Worm (Caenorhabditis elegans) whole organism, mixed stage, embryonic: ENCODE results near the gene abu-11.
A peak's percentile ranks its signal among the peaks of the same experiment; 100 is the strongest.

Experiments used
- M03D4.4 ChIP-seq: sonication (generic microtip); optimal IDR thresholded peaks from 2 replicates; lab custom pipeline; 2017; ENCODE audit warnings: mild to moderate bottlenecking, missing genetic modification characterization, missing compliant biosample characterization
- bed-3 ChIP-seq: fragments of 200-800 bp; sonication (Bioruptor generic); optimal IDR thresholded peaks from 3 replicates; lab custom pipeline; 2018; ENCODE audit warnings: mild to moderate bottlenecking, missing genetic modification characterization, moderate library complexity, missing compliant biosample characterization
- blmp-1 ChIP-seq: fragments of 150-350 bp; optimal IDR thresholded peaks from 2 replicates; lab custom pipeline; 2014; ENCODE audit warnings: missing biosample characterization, missing genetic modification characterization
- ceh-39 ChIP-seq: fragments of 150-350 bp; optimal IDR thresholded peaks from 2 replicates; lab custom pipeline; 2014; ENCODE audit warnings: missing biosample characterization, missing genetic modification characterization
- ceh-43 ChIP-seq: fragments of 200-800 bp; sonication (Bioruptor generic); optimal IDR thresholded peaks from 2 replicates; lab custom pipeline; 2018; ENCODE audit warnings: mild to moderate bottlenecking, missing genetic modification characterization, moderate library complexity, missing compliant biosample characterization
- ceh-83 ChIP-seq: fragments of 200-800 bp; sonication (Bioruptor generic); optimal IDR thresholded peaks from 2 replicates; lab custom pipeline; 2018; ENCODE audit warnings: mild to moderate bottlenecking, missing genetic modification characterization, missing compliant biosample characterization
- ces-1 ChIP-seq: fragments of 150-350 bp; optimal IDR thresholded peaks from 2 replicates; lab custom pipeline; 2014; ENCODE audit warnings: missing biosample characterization, missing genetic modification reagents, missing genetic modification characterization
- cnd-1 ChIP-seq: fragments of 200-800 bp; sonication (Bioruptor generic); optimal IDR thresholded peaks from 2 replicates; lab custom pipeline; 2018; ENCODE audit warnings: mild to moderate bottlenecking, missing genetic modification characterization, missing compliant biosample characterization
- drap-1 ChIP-seq: fragments of 200-800 bp; sonication (Bioruptor generic); optimal IDR thresholded peaks from 3 replicates; lab custom pipeline; 2018; ENCODE audit warnings: mild to moderate bottlenecking, missing genetic modification characterization, missing compliant biosample characterization
- elt-1 ChIP-seq: sonication (generic microtip); optimal IDR thresholded peaks from 2 replicates; lab custom pipeline; 2017; ENCODE audit warnings: missing genetic modification characterization, mild to moderate bottlenecking, missing compliant biosample characterization, antibody characterized with exemption, moderate library complexity, borderline replicate concordance; ENCODE audit not compliant: insufficient read depth
- elt-3 ChIP-seq: fragments of 150-350 bp; optimal IDR thresholded peaks from 2 replicates; lab custom pipeline; 2014; ENCODE audit warnings: missing biosample characterization, missing genetic modification characterization
- flh-1 ChIP-seq: fragments of 200-800 bp; sonication (Bioruptor generic); optimal IDR thresholded peaks from 2 replicates; lab custom pipeline; 2018; ENCODE audit warnings: mild to moderate bottlenecking, missing genetic modification characterization, moderate library complexity, missing compliant biosample characterization
- ham-2 ChIP-seq: fragments of 200-800 bp; sonication (Bioruptor generic); optimal IDR thresholded peaks from 2 replicates; lab custom pipeline; 2018; ENCODE audit warnings: mild to moderate bottlenecking, missing genetic modification characterization, missing compliant biosample characterization
- hlh-1 ChIP-seq: fragments of 150-350 bp; optimal IDR thresholded peaks from 2 replicates; lab custom pipeline; 2014; ENCODE audit warnings: missing biosample characterization, missing genetic modification reagents, missing genetic modification characterization
- lin-13 ChIP-seq: fragments of 150-350 bp; optimal IDR thresholded peaks from 2 replicates; lab custom pipeline; 2014; ENCODE audit warnings: missing biosample characterization, missing genetic modification characterization
- lsy-2 ChIP-seq: fragments of 150-350 bp; optimal IDR thresholded peaks from 2 replicates; lab custom pipeline; 2014; ENCODE audit warnings: missing biosample characterization, missing genetic modification characterization
- mab-5 ChIP-seq: fragments of 150-350 bp; optimal IDR thresholded peaks from 2 replicates; lab custom pipeline; 2014; ENCODE audit warnings: missing biosample characterization, missing genetic modification characterization
- mep-1 ChIP-seq: fragments of 150-350 bp; optimal IDR thresholded peaks from 2 replicates; lab custom pipeline; 2017; ENCODE audit warnings: missing biosample characterization, missing genetic modification reagents, missing genetic modification characterization, inconsistent platforms
- mls-2 ChIP-seq: sonication (generic microtip); optimal IDR thresholded peaks from 2 replicates; lab custom pipeline; 2016; ENCODE audit warnings: mild to moderate bottlenecking, missing genetic modification characterization, moderate library complexity, missing compliant biosample characterization
- nhr-12 ChIP-seq: fragments of 150-350 bp; optimal IDR thresholded peaks from 2 replicates; lab custom pipeline; 2014; ENCODE audit warnings: missing biosample characterization, missing genetic modification characterization
- nhr-2 ChIP-seq: fragments of 150-350 bp; optimal IDR thresholded peaks from 2 replicates; lab custom pipeline; 2014; ENCODE audit warnings: missing biosample characterization, missing genetic modification characterization
- nhr-237 ChIP-seq: fragments of 150-350 bp; optimal IDR thresholded peaks from 2 replicates; lab custom pipeline; 2014; ENCODE audit warnings: missing biosample characterization, missing genetic modification characterization
- nhr-28 ChIP-seq: fragments of 150-350 bp; optimal IDR thresholded peaks from 2 replicates; lab custom pipeline; 2014; ENCODE audit warnings: missing biosample characterization, missing genetic modification characterization
- nhr-76 ChIP-seq: sonication (generic microtip); optimal IDR thresholded peaks from 2 replicates; lab custom pipeline; 2017; ENCODE audit warnings: missing biosample characterization, missing genetic modification characterization
- pha-4 ChIP-seq: fragments of 150-350 bp; optimal IDR thresholded peaks from 2 replicates; lab custom pipeline; 2018; ENCODE audit warnings: missing biosample characterization, missing genetic modification reagents, missing genetic modification characterization
- sem-2 ChIP-seq: fragments of 200-800 bp; sonication (Bioruptor generic); optimal IDR thresholded peaks from 2 replicates; lab custom pipeline; 2018; ENCODE audit warnings: mild to moderate bottlenecking, missing genetic modification characterization, missing compliant biosample characterization
- snpc-4 ChIP-seq: fragments of 150-350 bp; optimal IDR thresholded peaks from 2 replicates; lab custom pipeline; 2014; ENCODE audit warnings: missing biosample characterization, missing genetic modification characterization
- sptf-1 ChIP-seq: sonication (generic microtip); optimal IDR thresholded peaks from 2 replicates; lab custom pipeline; 2017; ENCODE audit warnings: mild to moderate bottlenecking, missing genetic modification characterization, moderate library complexity, missing compliant biosample characterization
- tbx-8 ChIP-seq: fragments of 200-800 bp; sonication (Bioruptor generic); optimal IDR thresholded peaks from 2 replicates; lab custom pipeline; 2018; ENCODE audit warnings: mild to moderate bottlenecking, missing genetic modification characterization, moderate library complexity, missing compliant biosample characterization
- unc-120 ChIP-seq: sonication (generic microtip); optimal IDR thresholded peaks from 2 replicates; lab custom pipeline; 2017; ENCODE audit warnings: missing genetic modification characterization, missing compliant biosample characterization; ENCODE audit not compliant: poor library complexity, severe bottlenecking
- unc-39 ChIP-seq: fragments of 150-350 bp; optimal IDR thresholded peaks from 2 replicates; lab custom pipeline; 2014; ENCODE audit warnings: missing biosample characterization, missing genetic modification characterization
- zip-8 ChIP-seq: fragments of 150-350 bp; optimal IDR thresholded peaks from 2 replicates; lab custom pipeline; 2014; ENCODE audit warnings: missing biosample characterization, missing genetic modification characterization

The abu-11 gene

ce11 chrII:156999-157499 is 37.3 kb downstream of the abu-11 start:
- no peak for TF ChIP-seq cnd-1
- peak; percentile 75 for TF ChIP-seq zip-8 (tag; lab: Kevin White, UChicago)
- TF ChIP-seq hlh-1 (tag; lab: Kevin White, UChicago) = no peak
- no peak for TF ChIP-seq drap-1 (GFP tag; lab: Kevin White, UChicago)

DNA sequence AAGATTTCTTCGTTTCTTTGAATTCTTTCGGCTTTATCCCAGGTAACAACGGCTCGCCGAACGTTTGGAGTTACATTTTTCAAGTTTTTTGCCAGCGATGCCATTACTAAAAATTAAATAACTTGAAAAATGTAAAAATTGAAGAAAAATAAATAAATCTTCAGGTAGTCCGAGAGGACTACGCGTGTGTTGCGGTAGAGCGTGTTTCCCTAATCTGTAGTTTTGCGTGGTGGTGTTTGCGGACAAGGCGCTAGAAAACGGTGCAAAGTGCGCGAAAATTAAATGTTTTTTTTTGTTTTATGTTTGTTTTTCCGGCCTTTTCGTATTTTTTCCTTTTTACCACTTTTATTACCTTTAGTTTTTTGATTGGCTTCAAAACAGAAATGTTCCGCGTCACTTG is 38.5 kb downstream of the abu-11 start, which contains the start of gene mrpl-28:
mrpl-28 (minus strand) TSS at position 106 of the 400 bp plus-strand sequence.
- TF ChIP-seq elt-1 (tag; lab: Kevin White, UChicago) (no peak), drap-1 (GFP tag; lab: Kevin White, UChicago) (no peak), nhr-12 (no peak), flh-1 (GFP tag; lab: Kevin White, UChicago) (no peak), ceh-83 (no peak), sptf-1 (peak; percentile 15), nhr-237 (peak; percentile 84), cnd-1 (no peak), nhr-28 (tag; lab: Kevin White, UChicago) (no peak), ceh-39 (peak; percentile 74), pha-4 (peak; percentile 86), ham-2 (GFP tag; lab: Kevin White, UChicago) (no peak), lin-13 (tag; lab: Kevin White, UChicago) (peak; percentile 93), nhr-2 (tag; lab: Kevin White, UChicago) (no peak), blmp-1 (tag; lab: Kevin White, UChicago) (no peak), lsy-2 (tag; lab: Kevin White, UChicago) (peak; percentile 75), zip-8 (tag; lab: Kevin White, UChicago) (no peak), mab-5 (no peak), mep-1 (peak; percentile 78), hlh-1 (tag; lab: Kevin White, UChicago) (peak; percentile 29), ces-1 (GFP tag; lab: Kevin White, UChicago) (peak; percentile 81), elt-3 (no peak), ceh-43 (GFP tag; lab: Kevin White, UChicago) (no peak), M03D4.4 (no peak)

ce11 chrII:152283-152682 is 42.1 kb downstream of the abu-11 start, which contains the start of gene T25D3.3:
T25D3.3 (plus strand) TSS chrII:152583.
- TF ChIP-seq nhr-76 (tag; lab: Kevin White, UChicago) (no peak), elt-1 (tag; lab: Kevin White, UChicago) (no peak), unc-39 (no peak), ces-1 (GFP tag; lab: Kevin White, UChicago) (no peak), mab-5 (no peak), mls-2 (tag; lab: Kevin White, UChicago) (no peak), nhr-237 (no peak), cnd-1 (no peak), lin-13 (tag; lab: Kevin White, UChicago) (no peak), nhr-2 (tag; lab: Kevin White, UChicago) (no peak), nhr-12 (no peak), zip-8 (tag; lab: Kevin White, UChicago) (no peak), M03D4.4 (no peak), drap-1 (GFP tag; lab: Kevin White, UChicago) (no peak), ceh-43 (GFP tag; lab: Kevin White, UChicago) (no peak), elt-3 (no peak), tbx-8 (GFP tag; lab: Kevin White, UChicago) (no peak), mep-1 (no peak), ham-2 (GFP tag; lab: Kevin White, UChicago) (no peak), flh-1 (GFP tag; lab: Kevin White, UChicago) (no peak)

DNA sequence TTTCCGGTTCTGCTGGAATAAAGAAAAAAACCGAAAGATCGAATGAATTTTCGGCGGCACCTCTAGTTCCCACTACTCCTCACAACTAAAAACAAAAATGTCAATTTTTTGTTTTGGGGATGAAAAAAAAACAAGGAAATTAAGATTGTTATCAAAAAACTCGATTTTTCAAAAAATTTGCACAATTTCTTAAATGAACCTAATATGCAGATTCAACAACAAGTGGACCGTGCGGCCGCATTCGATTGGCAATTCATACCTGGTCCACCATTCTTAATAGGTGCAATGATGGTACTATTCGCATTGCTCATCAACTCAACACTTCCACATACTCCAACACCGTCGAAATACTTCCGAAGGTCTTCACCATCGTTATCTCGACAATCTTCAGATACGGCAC is 42.9 kb downstream of the abu-11 start:
- TF ChIP-seq bed-3 (GFP tag; lab: Kevin White, UChicago) (no peak), cnd-1 (no peak), unc-39 (no peak), unc-120 (tag; lab: Kevin White, UChicago) (no peak), snpc-4 (tag; lab: Kevin White, UChicago) (no peak), ces-1 (GFP tag; lab: Kevin White, UChicago) (no peak), hlh-1 (tag; lab: Kevin White, UChicago) (no peak), tbx-8 (GFP tag; lab: Kevin White, UChicago) (no peak), sem-2 (no peak), mls-2 (tag; lab: Kevin White, UChicago) (no peak), drap-1 (GFP tag; lab: Kevin White, UChicago) (no peak), ham-2 (GFP tag; lab: Kevin White, UChicago) (no peak), nhr-237 (no peak), nhr-12 (no peak), ceh-43 (GFP tag; lab: Kevin White, UChicago) (no peak), mab-5 (no peak), nhr-76 (tag; lab: Kevin White, UChicago) (no peak), pha-4 (no peak), blmp-1 (tag; lab: Kevin White, UChicago) (no peak)
